Worm (Caenorhabditis elegans): Measurements from ENCODE around the gene F23B12.7.

DNA sequence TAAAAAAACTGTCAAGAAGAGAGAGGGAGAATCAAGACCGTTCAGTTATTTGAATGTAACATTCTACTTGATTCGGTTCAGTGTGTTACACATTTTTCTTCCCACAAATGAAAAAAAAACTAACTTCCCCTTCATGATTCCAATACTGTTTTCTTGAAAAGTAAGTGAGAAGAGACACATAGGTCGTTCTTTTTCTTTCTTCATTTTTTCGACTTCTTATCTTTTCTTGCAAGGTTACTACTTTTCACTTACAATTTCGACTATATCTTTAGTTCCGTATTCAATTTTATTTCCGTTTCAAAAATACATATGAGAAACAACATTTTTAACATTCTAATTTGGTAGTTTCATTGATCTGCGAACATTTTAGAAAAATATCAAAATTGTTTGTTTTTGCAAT, 10.3 kb upstream of the F23B12.7 start:
- TF ChIP-seq mdl-1 (tag; optimal IDR thresholded peaks at IDR 0.05), result no peak
- no peak for TF ChIP-seq skn-1 (tag; optimal IDR thresholded peaks at IDR 0.05)
- no peak for TF ChIP-seq gei-8 (GFP tag; optimal IDR thresholded peaks at IDR 0.05)
- TF ChIP-seq snpc-4 (tag; optimal IDR thresholded peaks at IDR 0.05), result no peak
- no peak for TF ChIP-seq T20F7.1 (GFP tag; optimal IDR thresholded peaks at IDR 0.05)
- TF ChIP-seq ceh-32 (tag; optimal IDR thresholded peaks at IDR 0.05; ENCODE audit: poor library complexity), result no peak
- peak in 1 of 2 experiments; percentile 97 for TF ChIP-seq unc-62 (GFP tag; optimal IDR thresholded peaks at IDR 0.05 in 1 of 2)
- TF ChIP-seq unc-62 (tag; optimal IDR thresholded peaks at IDR 0.05), result no peak
- TF ChIP-seq lsy-2 (tag; optimal IDR thresholded peaks at IDR 0.05), result no peak
- TF ChIP-seq lin-39 (tag; optimal IDR thresholded peaks at IDR 0.05), result no peak
- TF ChIP-seq zag-1 (tag; optimal IDR thresholded peaks at IDR 0.05), result no peak
- TF ChIP-seq nhr-28 (tag; optimal IDR thresholded peaks at IDR 0.05), result no peak
- TF ChIP-seq pqm-1 (tag; optimal IDR thresholded peaks at IDR 0.05), result no peak
- TF ChIP-seq mxl-3 (GFP tag; optimal IDR thresholded peaks at IDR 0.05), result no peak
- no peak for TF ChIP-seq mep-1 (tag; optimal IDR thresholded peaks at IDR 0.05)

All from whole organism, L4 larva.